Worm (Caenorhabditis elegans) whole organism, midembryonic: Measurements from ENCODE around the gene nrps-1.

Experiments
- T22C8.4 ChIP-seq: fragments of 200-800 bp; sonication (Bioruptor generic); IDR thresholded peaks from 2 replicates; pipeline ENCODE4 v1.3.6; 2022; ENCODE audit warnings: missing genetic modification characterization, missing compliant biosample characterization
- cog-1 ChIP-seq: sonication (generic microtip); optimal IDR thresholded peaks from 2 replicates; lab custom pipeline; 2016; ENCODE audit warnings: missing genetic modification characterization, missing compliant biosample characterization
- flt-1 ChIP-seq: fragments of 200-800 bp; sonication (Bioruptor generic); IDR thresholded peaks from 2 replicates; pipeline ENCODE4 v1.3.6; 2022; ENCODE audit warnings: missing genetic modification characterization, missing compliant biosample characterization
- klf-2 ChIP-seq: fragments of 200-800 bp; sonication (Bioruptor generic); conservative IDR thresholded peaks from 2 replicates; pipeline ENCODE4 v1.3.6; 2022; ENCODE audit warnings: missing genetic modification reagents, missing genetic modification characterization, missing compliant biosample characterization
- med-1 ChIP-seq: sonication (generic microtip); optimal IDR thresholded peaks from 2 replicates; lab custom pipeline; 2017; ENCODE audit warnings: missing genetic modification characterization, mild to moderate bottlenecking, missing compliant biosample characterization, antibody characterized with exemption, missing genetic modification reagents; ENCODE audit not compliant: insufficient read depth
- ref-1 ChIP-seq: fragments of 200-800 bp; sonication (Bioruptor generic); conservative IDR thresholded peaks from 2 replicates; pipeline ENCODE4 v1.3.6; 2022; ENCODE audit warnings: missing genetic modification reagents, missing genetic modification characterization, missing compliant biosample characterization
- tab-1 ChIP-seq: fragments of 200-800 bp; sonication (Bioruptor generic); IDR thresholded peaks from 2 replicates; pipeline ENCODE4 v1.3.6; 2022; ENCODE audit warnings: missing genetic modification characterization, missing compliant biosample characterization
- ztf-23 ChIP-seq: fragments of 200-800 bp; sonication (Bioruptor generic); IDR thresholded peaks from 2 replicates; pipeline ENCODE4 v1.3.6; 2022; ENCODE audit warnings: missing genetic modification reagents, missing genetic modification characterization, missing compliant biosample characterization
- ztf-29 ChIP-seq: fragments of 200-800 bp; sonication (Bioruptor generic); IDR thresholded peaks from 2 replicates; pipeline ENCODE4 v1.3.6; 2022; ENCODE audit warnings: missing genetic modification reagents, missing genetic modification characterization, missing compliant biosample characterization

Gene nrps-1

DNA sequence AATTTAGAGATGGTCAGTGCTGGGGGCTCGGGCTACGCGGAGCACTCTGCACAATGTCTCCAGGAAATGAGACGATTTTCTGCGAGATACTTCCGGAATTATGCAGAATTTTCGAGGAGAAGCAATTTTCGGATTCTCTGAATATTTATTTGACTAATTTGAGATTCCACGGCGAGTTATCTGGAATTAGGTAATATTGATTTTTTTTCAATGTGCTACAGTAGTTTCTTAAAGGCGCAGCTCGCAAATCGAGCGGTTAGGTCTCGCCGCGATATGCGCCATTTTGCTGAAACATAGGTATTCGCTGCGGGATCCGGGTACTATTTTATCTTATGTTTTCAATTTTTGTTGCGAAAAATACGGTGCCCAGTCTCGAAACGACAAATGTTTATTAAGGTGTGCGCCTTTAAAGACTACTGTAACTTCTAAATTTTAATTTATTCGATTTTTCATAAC, at the start of gene nrps-1:
nrps-1 (plus strand) TSS at position 51 of the 456 bp plus-strand sequence.
- no peak for TF ChIP-seq cog-1 (tag; lab: Kevin White, UChicago)
- no peak for TF ChIP-seq med-1 (GFP tag; lab: Kevin White, UChicago)
- no peak for TF ChIP-seq tab-1
- TF ChIP-seq flt-1 (GFP tag; lab: Robert Waterston, UW), result no peak
- no peak for TF ChIP-seq ztf-29 (GFP tag; lab: Robert Waterston, UW)
- no peak for TF ChIP-seq klf-2 (GFP tag; lab: Robert Waterston, UW)
- TF ChIP-seq ztf-23 (GFP tag; lab: Robert Waterston, UW), result no peak
- no peak for TF ChIP-seq T22C8.4 (GFP tag; lab: Robert Waterston, UW)

DNA sequence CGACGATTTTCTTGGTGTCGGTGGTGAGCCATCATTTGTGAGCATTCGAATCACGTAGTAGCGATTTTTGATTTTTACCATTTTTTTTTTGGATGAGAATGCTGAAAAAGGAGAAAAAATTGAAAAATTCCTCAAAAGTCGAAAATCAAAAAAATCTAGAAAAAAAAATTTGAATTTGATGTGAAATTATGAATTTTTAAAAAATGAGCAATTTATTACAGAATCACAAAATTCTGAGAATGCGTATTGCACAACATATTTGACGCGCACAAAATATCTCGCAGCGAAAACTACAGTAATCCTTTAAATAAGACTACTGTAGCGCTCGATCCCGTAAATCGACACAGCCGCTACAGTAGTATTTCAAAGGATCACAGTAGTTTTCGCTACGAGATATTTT, 47.2 kb upstream of the nrps-1 start, which contains the start of gene popl-5:
popl-5 (minus strand) TSS at position 101 of the 400 bp plus-strand sequence.
- TF ChIP-seq med-1 (GFP tag; lab: Kevin White, UChicago) (no peak), T22C8.4 (GFP tag; lab: Robert Waterston, UW) (no peak), tab-1 (no peak), klf-2 (GFP tag; lab: Robert Waterston, UW) (no peak), ztf-29 (GFP tag; lab: Robert Waterston, UW) (no peak), ztf-23 (GFP tag; lab: Robert Waterston, UW) (no peak), cog-1 (tag; lab: Kevin White, UChicago) (no peak), ref-1 (GFP tag; lab: Robert Waterston, UW) (no peak), flt-1 (GFP tag; lab: Robert Waterston, UW) (no peak)

DNA sequence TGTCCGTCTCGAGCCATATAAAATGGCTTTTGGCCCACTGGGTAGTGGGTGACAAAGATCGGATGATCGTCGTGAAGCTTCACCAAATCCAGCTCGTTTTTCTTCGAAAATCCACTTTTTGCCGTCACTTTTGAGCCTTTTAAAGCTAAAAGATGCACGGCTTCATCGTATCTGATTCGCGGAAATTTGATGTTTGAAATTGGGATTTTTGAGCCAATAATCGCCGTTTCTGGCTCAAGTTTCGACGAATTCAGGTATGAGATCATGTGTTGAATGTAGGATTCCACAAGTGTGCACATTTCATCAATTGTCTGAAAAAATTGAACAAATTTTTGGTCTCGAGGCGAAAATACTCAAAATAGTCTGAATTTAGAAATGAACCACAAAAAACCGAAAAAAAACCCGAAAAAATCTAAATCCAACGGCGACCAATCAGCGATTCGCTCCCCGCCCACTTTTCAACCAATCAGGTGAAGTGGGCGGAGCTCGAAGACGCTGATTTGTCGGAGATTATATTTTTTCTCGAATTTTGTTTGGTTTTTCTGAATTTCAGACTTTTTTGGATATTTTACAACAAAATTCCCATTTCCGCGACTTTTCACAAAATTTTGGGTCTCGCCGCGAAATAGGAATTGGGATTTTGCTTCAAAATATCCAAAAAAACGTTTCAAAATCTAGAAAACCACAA, 45.7 kb upstream of the nrps-1 start:
- no peak for TF ChIP-seq flt-1 (GFP tag; lab: Robert Waterston, UW)
- no peak for TF ChIP-seq tab-1
- no peak for TF ChIP-seq ref-1 (GFP tag; lab: Robert Waterston, UW)
- no peak for TF ChIP-seq klf-2 (GFP tag; lab: Robert Waterston, UW)
- no peak for TF ChIP-seq T22C8.4 (GFP tag; lab: Robert Waterston, UW)
- TF ChIP-seq ztf-29 (GFP tag; lab: Robert Waterston, UW), result no peak
- no peak for TF ChIP-seq med-1 (GFP tag; lab: Kevin White, UChicago)
- TF ChIP-seq cog-1 (tag; lab: Kevin White, UChicago), result no peak
- TF ChIP-seq ztf-23 (GFP tag; lab: Robert Waterston, UW), result no peak

DNA sequence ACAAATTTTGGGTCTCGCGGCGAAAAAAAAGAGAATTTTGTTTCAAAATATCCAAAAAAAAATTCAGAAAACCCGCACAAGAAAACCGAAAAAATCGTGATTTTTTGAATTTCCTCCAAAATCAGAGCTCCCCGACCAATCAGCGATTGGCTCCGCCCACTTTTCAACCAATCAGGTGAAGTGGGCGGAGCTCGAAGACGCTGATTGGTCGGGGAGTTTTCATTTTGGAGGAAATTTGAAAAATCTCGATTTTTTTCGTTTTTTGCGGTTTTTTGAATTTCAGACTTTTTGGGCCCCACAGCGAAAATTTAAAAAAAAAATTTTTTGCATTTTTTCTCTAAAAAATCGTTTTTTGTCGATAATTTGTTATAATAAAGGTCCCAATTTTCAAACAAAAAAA, 44.9 kb upstream of the nrps-1 start:
- TF ChIP-seq cog-1 (tag; lab: Kevin White, UChicago) (no peak), ref-1 (GFP tag; lab: Robert Waterston, UW) (no peak), klf-2 (GFP tag; lab: Robert Waterston, UW) (no peak), ztf-29 (GFP tag; lab: Robert Waterston, UW) (no peak), T22C8.4 (GFP tag; lab: Robert Waterston, UW) (no peak), flt-1 (GFP tag; lab: Robert Waterston, UW) (no peak), med-1 (GFP tag; lab: Kevin White, UChicago) (no peak), tab-1 (no peak), ztf-23 (GFP tag; lab: Robert Waterston, UW) (no peak)

DNA sequence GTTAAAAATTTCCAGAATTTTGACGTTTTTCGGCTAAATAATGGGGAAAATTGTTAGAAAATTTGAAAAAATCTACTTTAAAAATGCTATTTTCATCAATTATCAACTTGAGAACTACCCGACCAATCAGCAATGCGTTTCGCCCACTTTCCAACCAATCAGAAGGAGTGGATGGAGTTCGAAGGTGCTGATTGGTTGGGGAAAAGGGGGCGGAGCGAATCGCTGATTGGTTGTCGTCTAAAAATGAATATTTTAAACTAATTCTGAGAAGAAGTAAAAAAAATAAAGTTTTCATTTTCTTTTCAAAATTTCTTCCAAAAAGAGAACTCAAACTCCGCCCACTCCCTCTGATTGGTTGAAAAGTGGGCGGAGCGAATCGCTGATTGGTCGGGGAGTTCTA, 44.3 kb upstream of the nrps-1 start:
- TF ChIP-seq ztf-23 (GFP tag; lab: Robert Waterston, UW) (no peak), klf-2 (GFP tag; lab: Robert Waterston, UW) (no peak), cog-1 (tag; lab: Kevin White, UChicago) (no peak), tab-1 (no peak), T22C8.4 (GFP tag; lab: Robert Waterston, UW) (no peak), ref-1 (GFP tag; lab: Robert Waterston, UW) (no peak), flt-1 (GFP tag; lab: Robert Waterston, UW) (no peak), ztf-29 (GFP tag; lab: Robert Waterston, UW) (no peak), med-1 (GFP tag; lab: Kevin White, UChicago) (no peak)

DNA sequence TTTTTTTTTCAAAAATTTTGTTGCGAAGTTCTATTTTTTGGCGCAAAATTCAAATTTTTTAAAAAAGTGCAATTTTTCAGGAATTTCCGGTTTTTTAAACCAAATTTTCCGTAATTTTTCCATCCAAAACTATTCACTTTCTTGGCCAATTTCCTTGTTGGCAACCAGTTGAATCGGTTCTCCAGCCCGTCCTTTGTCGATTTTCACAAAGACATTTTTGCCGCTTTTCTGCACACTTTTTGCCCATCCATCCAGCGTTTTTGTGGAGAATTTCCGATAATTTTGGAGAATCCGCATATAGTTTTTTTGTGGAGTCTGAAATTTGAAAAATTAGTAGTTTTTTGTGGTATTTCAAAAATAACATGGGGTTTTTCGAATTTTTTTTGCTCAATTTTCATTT, 42.0 kb upstream of the nrps-1 start:
- TF ChIP-seq cog-1 (tag; lab: Kevin White, UChicago), result no peak

DNA sequence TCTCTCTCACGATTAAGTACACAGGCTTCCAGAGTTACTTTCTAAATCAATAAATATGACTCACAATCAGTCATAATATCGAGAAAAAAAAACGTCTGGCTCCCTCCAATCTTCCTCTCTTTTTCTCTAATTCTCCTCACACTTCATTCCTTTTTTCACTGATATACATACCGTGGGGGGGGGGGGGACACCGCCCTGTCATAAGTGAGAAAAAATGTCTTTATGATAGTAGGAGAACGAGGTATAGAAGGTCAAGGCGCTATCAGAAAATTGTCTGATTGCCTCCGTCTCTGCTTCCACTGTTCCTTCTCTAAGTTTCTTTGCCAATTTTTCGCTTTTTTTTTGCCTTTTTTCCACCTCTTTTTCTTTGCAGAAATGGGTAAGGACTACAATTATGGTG, 38.0 kb upstream of the nrps-1 start, which contains the start of gene Y66D12A.24:
Y66D12A.24 (plus strand) TSS at position 370 of the 400 bp plus-strand sequence.
- no peak for TF ChIP-seq klf-2 (GFP tag; lab: Robert Waterston, UW)
- no peak for TF ChIP-seq cog-1 (tag; lab: Kevin White, UChicago)
- no peak for TF ChIP-seq ztf-29 (GFP tag; lab: Robert Waterston, UW)
- TF ChIP-seq T22C8.4 (GFP tag; lab: Robert Waterston, UW), result no peak
- no peak for TF ChIP-seq med-1 (GFP tag; lab: Kevin White, UChicago)
- no peak for TF ChIP-seq ztf-23 (GFP tag; lab: Robert Waterston, UW)
- TF ChIP-seq flt-1 (GFP tag; lab: Robert Waterston, UW), result no peak
- TF ChIP-seq ref-1 (GFP tag; lab: Robert Waterston, UW), result no peak
- TF ChIP-seq tab-1, result no peak

DNA sequence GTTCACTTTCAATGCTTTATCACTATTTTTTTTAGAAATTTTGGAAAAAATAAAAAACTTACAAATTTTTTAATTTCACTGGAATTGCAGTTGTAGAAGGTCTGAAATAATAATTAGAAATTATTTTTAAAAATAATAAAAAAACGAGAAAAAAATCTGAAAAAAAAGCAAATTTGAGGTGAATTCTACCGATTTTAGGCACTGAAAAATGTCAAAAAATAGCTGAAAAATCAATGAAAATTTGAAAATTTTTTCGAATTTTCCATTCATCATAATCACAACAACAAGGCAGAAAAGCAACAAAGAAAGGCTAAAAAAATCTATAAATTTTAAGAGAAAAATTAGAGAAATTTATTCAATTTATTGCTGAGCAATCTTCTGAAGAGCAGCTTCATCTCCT, 33.8 kb upstream of the nrps-1 start, which contains the start of gene nars-2:
nars-2 (minus strand) TSS at position 101 of the 400 bp plus-strand sequence.
- TF ChIP-seq cog-1 (tag; lab: Kevin White, UChicago) (no peak), tab-1 (no peak), T22C8.4 (GFP tag; lab: Robert Waterston, UW) (no peak), ztf-23 (GFP tag; lab: Robert Waterston, UW) (no peak), med-1 (GFP tag; lab: Kevin White, UChicago) (no peak), ztf-29 (GFP tag; lab: Robert Waterston, UW) (no peak), flt-1 (GFP tag; lab: Robert Waterston, UW) (no peak), ref-1 (GFP tag; lab: Robert Waterston, UW) (no peak), klf-2 (GFP tag; lab: Robert Waterston, UW) (no peak)

DNA sequence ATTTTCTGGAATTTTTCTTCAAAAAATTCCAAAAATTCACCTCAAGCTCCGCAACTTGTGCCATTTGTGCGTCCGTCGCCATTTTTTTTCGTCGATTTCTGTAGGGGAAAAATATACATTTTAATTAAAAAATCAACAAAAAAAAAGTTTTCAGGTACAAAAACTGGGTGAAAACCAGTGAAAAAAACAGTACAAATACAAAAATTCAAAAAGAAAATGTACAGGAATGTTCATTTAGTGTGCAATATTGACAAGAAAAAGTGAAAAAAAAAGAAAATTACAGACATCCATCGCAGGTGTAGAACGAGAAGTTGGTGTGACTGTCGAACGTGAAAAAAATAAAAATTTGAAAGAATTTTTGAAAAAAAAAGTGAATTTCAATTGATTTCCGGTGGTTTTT, 31.7 kb upstream of the nrps-1 start, which contains the start of gene tin-10:
tin-10 (minus strand) TSS at position 101 of the 400 bp plus-strand sequence.
- TF ChIP-seq cog-1 (tag; lab: Kevin White, UChicago), result no peak
- TF ChIP-seq ztf-23 (GFP tag; lab: Robert Waterston, UW), result no peak
- no peak for TF ChIP-seq klf-2 (GFP tag; lab: Robert Waterston, UW)
- TF ChIP-seq ref-1 (GFP tag; lab: Robert Waterston, UW), result no peak
- no peak for TF ChIP-seq med-1 (GFP tag; lab: Kevin White, UChicago)
- TF ChIP-seq flt-1 (GFP tag; lab: Robert Waterston, UW), result no peak
- no peak for TF ChIP-seq ztf-29 (GFP tag; lab: Robert Waterston, UW)
- no peak for TF ChIP-seq tab-1
- no peak for TF ChIP-seq T22C8.4 (GFP tag; lab: Robert Waterston, UW)
